Fruit fly (Drosophila melanogaster) whole organism, wandering third instar larva: ENCODE data around the gene CG7800.

Experiments
- Abd-B ChIP-seq: fragments of >200 bp; optimal IDR thresholded peaks from 2 replicates; lab custom pipeline; 2017; ENCODE audit warnings: missing biosample characterization, missing genetic modification characterization
- CG9705 ChIP-seq: fragments of 200-800 bp; sonication (Bioruptor generic); optimal IDR thresholded peaks from 2 replicates; lab custom pipeline; 2018; ENCODE audit warnings: missing biosample characterization, mild to moderate bottlenecking, missing genetic modification characterization
- CrebA ChIP-seq: fragments of 200-800 bp; sonication (Bioruptor generic); optimal IDR thresholded peaks from 2 replicates; lab custom pipeline; 2016; ENCODE audit warnings: missing biosample characterization, mild to moderate bottlenecking, missing genetic modification characterization, borderline replicate concordance
- Dfd ChIP-seq: fragments of >200 bp; optimal IDR thresholded peaks from 2 replicates; lab custom pipeline; 2017; ENCODE audit warnings: missing biosample characterization, missing genetic modification characterization
- HLH106 ChIP-seq: fragments of 200-800 bp; optimal IDR thresholded peaks from 3 replicates; lab custom pipeline; 2019; ENCODE audit warnings: missing biosample characterization, mild to moderate bottlenecking, missing genetic modification characterization, moderate library complexity
- Hnf4 ChIP-seq: fragments of 200-800 bp; sonication (Bioruptor generic); optimal IDR thresholded peaks from 2 replicates; lab custom pipeline; 2016; ENCODE audit warnings: missing biosample characterization, mild to moderate bottlenecking, missing genetic modification characterization
- Hr78 ChIP-seq: fragments of >200 bp; optimal IDR thresholded peaks from 2 replicates; lab custom pipeline; 2017; ENCODE audit warnings: missing biosample characterization, missing genetic modification characterization
- Hr83 ChIP-seq: fragments of 200-300 bp; sonication (Bioruptor generic); optimal IDR thresholded peaks from 2 replicates; lab custom pipeline; 2016; ENCODE audit warnings: missing biosample characterization, mild to moderate bottlenecking, missing genetic modification characterization, moderate library complexity; ENCODE audit not compliant: poor library complexity, severe bottlenecking
- Jra ChIP-seq: sonication (Bioruptor generic); optimal IDR thresholded peaks from 2 replicates; lab custom pipeline; 2016; ENCODE audit warnings: missing biosample characterization, missing genetic modification characterization
- Mio ChIP-seq: sonication (Bioruptor generic); optimal IDR thresholded peaks from 2 replicates; lab custom pipeline; 2016; ENCODE audit warnings: missing biosample characterization, missing genetic modification characterization
- Myc ChIP-seq: fragments of >200 bp; optimal IDR thresholded peaks from 2 replicates; lab custom pipeline; 2017
- N ChIP-seq: fragments of >200 bp; optimal IDR thresholded peaks from 2 replicates; lab custom pipeline; 2018; ENCODE audit warnings: missing biosample characterization, missing external identifiers, missing genetic modification characterization
- OdsH ChIP-seq: fragments of 200-800 bp; sonication (Bioruptor generic); optimal IDR thresholded peaks from 2 replicates; lab custom pipeline; 2016; ENCODE audit warnings: missing biosample characterization, mild to moderate bottlenecking, missing genetic modification characterization
- Rel ChIP-seq, 2 experiments: fragments of 200-800 bp; sonication (Bioruptor generic) in 1 of 2; optimal IDR thresholded peaks; 2 replicates in 1 of 2; 3 replicates in 1 of 2; lab custom pipeline; 2016 to 2019; ENCODE audit warnings: mild to moderate bottlenecking in 2 of 2, missing biosample characterization in 2 of 2, missing genetic modification characterization in 2 of 2, moderate library complexity in 1 of 2
- Sp1 ChIP-seq: fragments of 200-800 bp; sonication (Bioruptor generic); optimal IDR thresholded peaks from 3 replicates; lab custom pipeline; 2019; ENCODE audit warnings: missing biosample characterization, mild to moderate bottlenecking, missing genetic modification characterization, moderate library complexity
- Vsx2 ChIP-seq: fragments of 200-300, 225-300 bp; sonication (Bioruptor generic); optimal IDR thresholded peaks from 2 replicates; lab custom pipeline; 2018; ENCODE audit warnings: missing biosample characterization, missing genetic modification characterization; ENCODE audit not compliant: partially characterized antibody
- br ChIP-seq: fragments of 200-800 bp; sonication (Bioruptor generic); optimal IDR thresholded peaks from 2 replicates; lab custom pipeline; 2016; ENCODE audit warnings: missing biosample characterization, missing genetic modification characterization
- brk ChIP-seq: fragments of 200-800 bp; sonication (Bioruptor generic); optimal IDR thresholded peaks from 2 replicates; lab custom pipeline; 2016; ENCODE audit warnings: missing biosample characterization, mild to moderate bottlenecking, missing genetic modification characterization
- dl ChIP-seq, 2 experiments: fragments of 175-275, 200-275 bp in 1 of 2; fragments of 200-275 bp in 1 of 2; sonication (Bioruptor generic); optimal IDR thresholded peaks; lab custom pipeline; 2018; ENCODE audit warnings: mild to moderate bottlenecking in 2 of 2, missing biosample characterization in 2 of 2, missing genetic modification characterization in 2 of 2, moderate library complexity in 2 of 2; ENCODE audit not compliant: partially characterized antibody in 2 of 2, insufficient read depth in 1 of 2
- dmrt93B ChIP-seq: fragments of 200-800 bp; sonication (Bioruptor generic); optimal IDR thresholded peaks from 2 replicates; lab custom pipeline; 2018; ENCODE audit warnings: missing biosample characterization, mild to moderate bottlenecking, missing genetic modification characterization
- dsf ChIP-seq: sonication (Bioruptor generic); optimal IDR thresholded peaks from 2 replicates; lab custom pipeline; 2016; ENCODE audit warnings: missing biosample characterization, missing genetic modification characterization, borderline replicate concordance
- ey ChIP-seq: fragments of 200-800 bp; sonication (Bioruptor generic); optimal IDR thresholded peaks from 2 replicates; lab custom pipeline; 2016; ENCODE audit warnings: missing biosample characterization, missing genetic modification characterization
- foxo ChIP-seq, 2 experiments: fragments of 200-800 bp; sonication (Bioruptor generic); optimal IDR thresholded peaks; 2 replicates in 1 of 2; 3 replicates in 1 of 2; lab custom pipeline; 2016 to 2017; ENCODE audit warnings: missing biosample characterization in 2 of 2, missing genetic modification characterization in 2 of 2
- fru ChIP-seq: fragments of 200-800 bp; sonication (Bioruptor generic); optimal IDR thresholded peaks from 3 replicates; lab custom pipeline; 2016; ENCODE audit warnings: missing biosample characterization, mild to moderate bottlenecking, missing genetic modification characterization
- h ChIP-seq: fragments of 200-800 bp; sonication (Bioruptor generic); optimal IDR thresholded peaks from 3 replicates; lab custom pipeline; 2016; ENCODE audit warnings: missing biosample characterization, mild to moderate bottlenecking, missing genetic modification characterization
- lola ChIP-seq: fragments of >200 bp; optimal IDR thresholded peaks from 2 replicates; lab custom pipeline; 2017; ENCODE audit warnings: missing biosample characterization, missing genetic modification characterization
- pan ChIP-seq: fragments of >200 bp; optimal IDR thresholded peaks from 2 replicates; lab custom pipeline; 2017
- psq ChIP-seq: fragments of 200-800 bp; sonication (Bioruptor generic); optimal IDR thresholded peaks from 3 replicates; lab custom pipeline; 2017; ENCODE audit warnings: missing biosample characterization, mild to moderate bottlenecking, missing genetic modification characterization, moderate library complexity
- rgr ChIP-seq: fragments of 200-800 bp; sonication (Bioruptor generic); optimal IDR thresholded peaks from 3 replicates; lab custom pipeline; 2016; ENCODE audit warnings: missing biosample characterization, mild to moderate bottlenecking, missing genetic modification characterization
- sage ChIP-seq: fragments of 200-800 bp; sonication (Bioruptor generic); optimal IDR thresholded peaks from 2 replicates; lab custom pipeline; 2016; ENCODE audit warnings: missing biosample characterization, mild to moderate bottlenecking, missing genetic modification characterization
- sv ChIP-seq: fragments of 200-800 bp; sonication (Bioruptor generic); optimal IDR thresholded peaks from 3 replicates; lab custom pipeline; 2016; ENCODE audit warnings: missing biosample characterization, missing genetic modification characterization
- tai ChIP-seq: sonication (Bioruptor generic); optimal IDR thresholded peaks from 2 replicates; lab custom pipeline; 2016; ENCODE audit warnings: missing biosample characterization, missing genetic modification characterization
- usp ChIP-seq: fragments of >200 bp; optimal IDR thresholded peaks from 2 replicates; lab custom pipeline; 2017; ENCODE audit warnings: missing biosample characterization, missing genetic modification characterization
- woc ChIP-seq: sonication (Bioruptor generic); optimal IDR thresholded peaks from 2 replicates; lab custom pipeline; 2016; ENCODE audit warnings: missing biosample characterization, mild to moderate bottlenecking, missing genetic modification characterization

The CG7800 gene

DNA sequence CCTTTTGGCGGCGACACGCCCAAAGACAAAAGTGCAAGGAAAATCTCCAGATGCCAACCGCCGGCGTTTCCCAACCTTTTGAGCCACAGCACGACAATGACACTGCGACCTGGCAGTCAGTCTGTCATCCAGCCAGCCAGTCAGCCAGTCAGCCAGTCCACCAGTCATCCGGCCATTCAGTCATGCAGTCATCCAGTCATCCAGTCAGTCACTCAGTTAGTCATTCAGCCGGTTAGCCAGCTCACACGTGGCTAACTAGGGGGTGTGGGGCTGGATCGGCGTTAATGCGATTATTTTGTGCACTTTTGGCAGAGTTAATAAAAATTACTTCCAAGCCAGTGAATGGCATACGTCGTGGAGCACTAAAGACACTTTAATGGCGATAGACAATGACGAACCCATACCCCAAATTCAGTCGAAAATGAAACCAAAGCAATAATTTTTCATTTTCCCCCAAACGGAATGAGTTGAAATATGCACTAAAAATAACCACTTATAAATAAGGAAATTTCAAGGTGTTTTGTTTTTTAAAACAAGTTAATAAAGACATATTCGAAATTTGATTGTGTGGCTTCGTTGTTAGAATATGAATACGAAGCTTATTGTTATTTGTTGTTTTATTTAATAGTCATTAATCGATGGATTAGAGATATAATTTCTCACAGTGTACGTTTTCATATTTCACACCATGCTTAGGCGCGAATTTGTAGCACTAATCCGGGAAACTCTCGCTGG, 7.1 kb downstream of the CG7800 start:
- TF ChIP-seq fru (GFP tag; lab: Kevin White, UChicago) = no peak
- TF ChIP-seq brk (GFP tag; lab: Kevin White, UChicago) = no peak
- TF ChIP-seq Myc = no peak
- no peak for TF ChIP-seq h (GFP tag; lab: Kevin White, UChicago)
- TF ChIP-seq N (GFP tag; lab: Kevin White, UChicago) = no peak
- TF ChIP-seq br (GFP tag; lab: Kevin White, UChicago) = no peak
- no peak for TF ChIP-seq Rel (GFP tag; optimal IDR thresholded peaks at IDR 0.05; lab: Kevin White, UChicago)
- no peak for TF ChIP-seq Rel (tag; optimal IDR thresholded peaks at IDR 0.05; lab: Kevin White, UChicago)
- no peak for TF ChIP-seq usp
- no peak for TF ChIP-seq CrebA
- no peak for TF ChIP-seq lola
- no peak for TF ChIP-seq HLH106
- no peak for TF ChIP-seq rgr (GFP tag; lab: Kevin White, UChicago)

DNA sequence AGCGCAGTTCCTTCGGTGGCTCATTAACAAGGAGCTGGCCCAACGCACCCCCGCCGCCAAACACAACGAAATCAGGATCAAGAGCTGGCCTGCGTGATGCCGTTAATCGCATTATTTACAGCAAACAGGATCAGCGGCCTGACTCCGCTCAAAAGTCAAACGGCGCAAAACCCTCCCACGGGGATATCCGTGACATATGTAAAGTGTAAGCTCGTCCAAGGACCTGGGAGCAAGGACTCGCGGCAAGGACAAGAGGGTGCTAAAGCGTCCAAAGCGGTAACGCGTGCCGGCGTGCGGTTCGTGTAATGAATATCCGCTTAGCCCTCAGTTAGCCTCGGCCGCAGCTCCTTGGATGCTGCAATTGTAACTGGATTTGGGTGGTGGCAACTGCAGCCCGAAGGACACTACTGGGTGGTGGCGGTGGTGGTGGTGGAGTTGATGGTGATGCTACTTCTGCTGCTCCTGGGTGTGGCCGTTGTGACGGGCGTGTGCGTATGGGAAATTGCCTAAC, 7.8 kb downstream of the CG7800 start:
- TF ChIP-seq brk (GFP tag; lab: Kevin White, UChicago) = no peak
- TF ChIP-seq Hr83 (GFP tag; lab: Kevin White, UChicago) = no peak
- no peak for TF ChIP-seq dsf (GFP tag; lab: Kevin White, UChicago)
- no peak for TF ChIP-seq N (GFP tag; lab: Kevin White, UChicago)
- no peak for TF ChIP-seq OdsH (GFP tag; lab: Kevin White, UChicago)
- TF ChIP-seq foxo (GFP tag; optimal IDR thresholded peaks at IDR 0.05; lab: Kevin White, UChicago) = no peak
- no peak for TF ChIP-seq Myc
- no peak for TF ChIP-seq HLH106
- no peak for TF ChIP-seq Mio (GFP tag; lab: Kevin White, UChicago)
- no peak for TF ChIP-seq rgr (GFP tag; lab: Kevin White, UChicago)
- TF ChIP-seq CrebA = no peak
- no peak for TF ChIP-seq tai
- no peak for TF ChIP-seq Vsx2
- no peak for TF ChIP-seq woc (GFP tag; lab: Kevin White, UChicago)
- TF ChIP-seq Rel (GFP tag; optimal IDR thresholded peaks at IDR 0.05; lab: Kevin White, UChicago) = no peak
- no peak for TF ChIP-seq Rel (tag; optimal IDR thresholded peaks at IDR 0.05; lab: Kevin White, UChicago)
- TF ChIP-seq, all 38 proteins: peak for 0

DNA sequence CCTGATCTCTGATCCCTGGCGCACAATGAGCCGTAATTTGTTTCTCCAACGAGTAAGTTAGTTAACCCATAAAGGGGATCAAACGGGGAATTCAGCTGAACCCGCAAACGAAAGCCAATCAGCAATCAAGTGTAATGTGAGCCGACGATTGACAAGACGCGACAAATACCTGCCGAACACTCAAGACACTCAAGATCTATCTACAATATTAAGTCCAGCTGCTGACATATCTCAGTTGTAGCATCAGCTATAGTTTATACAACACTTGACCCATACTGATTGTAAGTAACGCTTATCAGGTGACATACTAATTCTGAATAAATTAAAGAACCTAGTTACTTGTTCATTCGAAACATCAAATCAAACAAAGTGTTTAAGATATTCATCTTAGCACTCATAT, 9.6 kb downstream of the CG7800 start:
- TF ChIP-seq dmrt93B (GFP tag; lab: Kevin White, UChicago) (no peak), woc (GFP tag; lab: Kevin White, UChicago) (no peak), ey (no peak)

DNA sequence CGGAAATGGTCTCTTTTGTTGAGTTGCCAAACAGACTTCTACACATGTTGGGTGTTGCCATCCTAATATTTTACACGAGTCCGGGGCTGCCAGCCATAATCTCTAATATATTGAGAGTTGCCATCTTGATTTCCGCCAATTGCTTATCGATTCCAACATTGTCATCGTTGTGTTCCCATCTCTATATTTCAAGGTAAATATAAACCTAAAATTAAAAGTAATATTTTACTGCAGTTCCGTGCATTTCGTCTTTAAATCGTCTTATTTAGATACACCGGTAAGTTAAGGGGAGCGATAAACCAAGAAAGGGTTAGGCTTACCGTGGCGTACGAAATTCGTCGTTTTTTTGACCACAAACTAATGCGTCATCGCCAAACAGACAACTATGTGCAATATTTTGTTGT, 15.6 kb downstream of the CG7800 start, which contains the start of gene PolI:
PolI (plus strand) TSS at position 138 of the 404 bp plus-strand sequence.
- peak; percentile 35 for TF ChIP-seq Jra (GFP tag; lab: Kevin White, UChicago)
- TF ChIP-seq dl (GFP tag; optimal IDR thresholded peaks at IDR 0.05; lab: Kevin White, UChicago; ENCODE audit: insufficient read depth in 1 of 2, partially characterized antibody in 2 of 2) = no peak
- TF ChIP-seq HLH106 = peak; percentile 28
- TF ChIP-seq Hr78 (GFP tag; lab: Kevin White, UChicago) = no peak
- peak; percentile 51 for TF ChIP-seq Hr83 (GFP tag; lab: Kevin White, UChicago)
- no peak for TF ChIP-seq Dfd
- TF ChIP-seq pan (lab: Kevin White, UChicago) = no peak
- TF ChIP-seq sv = no peak
- peak; percentile 18 for TF ChIP-seq rgr (GFP tag; lab: Kevin White, UChicago)
- TF ChIP-seq br (GFP tag; lab: Kevin White, UChicago) = no peak
- TF ChIP-seq Abd-B (GFP tag; lab: Kevin White, UChicago) = no peak
- TF ChIP-seq Rel (GFP tag; optimal IDR thresholded peaks at IDR 0.05; lab: Kevin White, UChicago) = no peak
- peak; percentile 49 for TF ChIP-seq Rel (tag; optimal IDR thresholded peaks at IDR 0.05; lab: Kevin White, UChicago)
- TF ChIP-seq Myc = peak; percentile 90
- TF ChIP-seq Sp1 = no peak
- peak; percentile 45 for TF ChIP-seq h (GFP tag; lab: Kevin White, UChicago)
- peak; percentile 67 for TF ChIP-seq sage (GFP tag; lab: Kevin White, UChicago)
- TF ChIP-seq brk (GFP tag; lab: Kevin White, UChicago) = no peak
- TF ChIP-seq fru (GFP tag; lab: Kevin White, UChicago) = peak; percentile 28
- no peak for TF ChIP-seq Mio (GFP tag; lab: Kevin White, UChicago)
- TF ChIP-seq ey = peak; percentile 14
- TF ChIP-seq Hnf4 (GFP tag; lab: Kevin White, UChicago) = peak; percentile 31
- no peak for TF ChIP-seq psq
- peak in 1 of 2 experiments; percentile 34 for TF ChIP-seq foxo (GFP tag; optimal IDR thresholded peaks at IDR 0.05; lab: Kevin White, UChicago)
- TF ChIP-seq CG9705 (GFP tag; lab: Kevin White, UChicago) = peak; percentile 15
